Worm (Caenorhabditis elegans) whole organism, young adult: Measurements from ENCODE around the gene R148.5.

ENCODE experiments used
- B0019.2 ChIP-seq: fragments of 200-800 bp; sonication (Bioruptor generic); conservative IDR thresholded peaks from 2 replicates; pipeline ENCODE4 v1.3.6; 2022; ENCODE audit warnings: missing genetic modification reagents, missing genetic modification characterization, missing compliant biosample characterization
- B0261.1 ChIP-seq: sonication (generic microtip); optimal IDR thresholded peaks from 2 replicates; lab custom pipeline; 2016; ENCODE audit warnings: mild to moderate bottlenecking, missing genetic modification characterization, moderate library complexity, missing compliant biosample characterization
- C06A6.2 ChIP-seq: fragments of 200-800 bp; sonication (Bioruptor generic); conservative IDR thresholded peaks from 2 replicates; pipeline ENCODE4 v1.3.6; 2022; ENCODE audit warnings: missing genetic modification characterization, missing compliant biosample characterization
- D2030.7 ChIP-seq: fragments of 200-800 bp; sonication (Bioruptor generic); IDR thresholded peaks from 2 replicates; pipeline ENCODE4 v1.3.6; 2022; ENCODE audit warnings: missing genetic modification reagents, missing genetic modification characterization, missing compliant biosample characterization
- F22D6.2 ChIP-seq: sonication (generic microtip); optimal IDR thresholded peaks from 2 replicates; lab custom pipeline; 2016; ENCODE audit warnings: mild to moderate bottlenecking, missing genetic modification characterization, missing compliant biosample characterization
- F33H1.4 ChIP-seq: fragments of 200-800 bp; sonication (Bioruptor generic); IDR thresholded peaks from 2 replicates; pipeline ENCODE4 v1.3.6; 2022; ENCODE audit warnings: missing genetic modification reagents, missing genetic modification characterization, missing compliant biosample characterization
- F49E8.2 ChIP-seq: sonication (generic microtip); optimal IDR thresholded peaks from 3 replicates; lab custom pipeline; 2017; ENCODE audit warnings: missing genetic modification characterization, mild to moderate bottlenecking, missing compliant biosample characterization, antibody characterized with exemption, moderate library complexity; ENCODE audit not compliant: insufficient read depth
- K11D2.4 ChIP-seq: fragments of 200-800 bp; sonication (Bioruptor generic); IDR thresholded peaks from 2 replicates; pipeline ENCODE4 v1.3.6; 2022; ENCODE audit warnings: missing genetic modification reagents, missing genetic modification characterization, missing compliant biosample characterization
- Y53F4B.3 ChIP-seq: fragments of 200-800 bp; sonication (Bioruptor generic); IDR thresholded peaks from 2 replicates; pipeline ENCODE4 v1.3.6; 2022; ENCODE audit warnings: missing genetic modification reagents, missing genetic modification characterization, missing compliant biosample characterization
- Y56A3A.18 ChIP-seq: fragments of 200-800 bp; sonication (Bioruptor generic); IDR thresholded peaks from 2 replicates; pipeline ENCODE4 v1.3.6; 2022; ENCODE audit warnings: missing genetic modification reagents, missing genetic modification characterization, missing compliant biosample characterization
- Y95B8A.8 ChIP-seq: fragments of 200-800 bp; sonication (Bioruptor generic); IDR thresholded peaks from 2 replicates; pipeline ENCODE4 v1.3.6; 2022; ENCODE audit warnings: missing genetic modification reagents, missing genetic modification characterization, missing compliant biosample characterization
- aptf-2 ChIP-seq: fragments of 200-800 bp; sonication (Bioruptor generic); conservative IDR thresholded peaks from 2 replicates; pipeline ENCODE4 v1.3.6; 2022; ENCODE audit warnings: missing genetic modification reagents, missing genetic modification characterization, missing compliant biosample characterization
- aptf-3 ChIP-seq: fragments of 200-800 bp; sonication (Bioruptor generic); IDR thresholded peaks from 2 replicates; pipeline ENCODE4 v1.3.6; 2022; ENCODE audit warnings: missing genetic modification characterization, missing compliant biosample characterization
- attf-3 ChIP-seq: fragments of 200-800 bp; sonication (Bioruptor generic); conservative IDR thresholded peaks from 2 replicates; pipeline ENCODE4 v1.3.6; 2022; ENCODE audit warnings: missing genetic modification reagents, missing genetic modification characterization, missing compliant biosample characterization
- bed-1 ChIP-seq: fragments of 200-800 bp; sonication (Bioruptor generic); IDR thresholded peaks from 2 replicates; pipeline ENCODE4 v1.3.6; 2022; ENCODE audit warnings: missing genetic modification reagents, missing genetic modification characterization, missing compliant biosample characterization
- cebp-1 ChIP-seq, 2 experiments: fragments of 200-800 bp in 1 of 2; sonication (Bioruptor generic) in 1 of 2; sonication (generic microtip) in 1 of 2; IDR thresholded peaks in 1 of 2; optimal IDR thresholded peaks in 1 of 2; 2 replicates each; pipeline versions ENCODE4 v1.3.6 to Lab custom; 2017 to 2022; ENCODE audit warnings: missing compliant biosample characterization in 2 of 2, missing genetic modification characterization in 2 of 2, mild to moderate bottlenecking in 1 of 2, missing genetic modification reagents in 1 of 2, moderate library complexity in 1 of 2
- cebp-2 ChIP-seq: fragments of 200-800 bp; sonication (Bioruptor generic); IDR thresholded peaks from 2 replicates; pipeline ENCODE4 v1.3.6; 2022; ENCODE audit warnings: missing genetic modification characterization, missing compliant biosample characterization
- ceh-91 ChIP-seq: fragments of 200-800 bp; sonication (Bioruptor generic); IDR thresholded peaks from 2 replicates; pipeline ENCODE4 v1.3.6; 2022; ENCODE audit warnings: missing genetic modification reagents, missing genetic modification characterization, missing compliant biosample characterization
- die-1 ChIP-seq: sonication (generic microtip); optimal IDR thresholded peaks from 2 replicates; lab custom pipeline; 2016; ENCODE audit warnings: missing genotype, mild to moderate bottlenecking, missing genetic modification characterization, missing compliant biosample characterization
- dox-1 ChIP-seq: fragments of 200-800 bp; sonication (Bioruptor generic); IDR thresholded peaks from 2 replicates; pipeline ENCODE4 v1.3.6; 2022; ENCODE audit warnings: missing genetic modification reagents, missing genetic modification characterization, missing compliant biosample characterization
- dpl-1 ChIP-seq: fragments of 150-350 bp; optimal IDR thresholded peaks from 2 replicates; lab custom pipeline; 2014; ENCODE audit warnings: missing biosample characterization, missing genetic modification reagents, missing genetic modification characterization
- efl-1 ChIP-seq: fragments of 150-350 bp; optimal IDR thresholded peaks from 2 replicates; lab custom pipeline; 2014; ENCODE audit warnings: missing biosample characterization, missing genetic modification reagents, missing genetic modification characterization
- egl-44 ChIP-seq: fragments of 200-800 bp; sonication (Bioruptor generic); IDR thresholded peaks from 2 replicates; pipeline ENCODE4 v1.3.6; 2022; ENCODE audit warnings: missing genetic modification reagents, missing genetic modification characterization, missing compliant biosample characterization
- ekl-4 ChIP-seq: fragments of 200-800 bp; sonication (Bioruptor generic); IDR thresholded peaks from 2 replicates; pipeline ENCODE4 v1.3.6; 2022; ENCODE audit warnings: missing genetic modification reagents, missing genetic modification characterization, missing compliant biosample characterization
- him-1 ChIP-seq: sonication (generic microtip); optimal IDR thresholded peaks from 2 replicates; lab custom pipeline; 2016; ENCODE audit warnings: missing genotype, missing genetic modification reagents, missing genetic modification characterization, missing compliant biosample characterization
- hmg-1.2 ChIP-seq: fragments of 200-800 bp; sonication (Bioruptor generic); IDR thresholded peaks from 2 replicates; pipeline ENCODE4 v1.3.6; 2022; ENCODE audit warnings: missing genetic modification reagents, missing genetic modification characterization, missing compliant biosample characterization
- lin-54 ChIP-seq: fragments of 200-800 bp; sonication (Bioruptor generic); optimal IDR thresholded peaks from 2 replicates; lab custom pipeline; 2018; ENCODE audit warnings: mild to moderate bottlenecking, missing genetic modification characterization, missing compliant biosample characterization
- lsl-1 ChIP-seq: fragments of 200-800 bp; sonication (Bioruptor generic); optimal IDR thresholded peaks from 2 replicates; lab custom pipeline; 2018; ENCODE audit warnings: mild to moderate bottlenecking, missing genetic modification characterization, moderate library complexity, missing compliant biosample characterization
- madf-3 ChIP-seq: fragments of 200-800 bp; sonication (Bioruptor generic); IDR thresholded peaks from 2 replicates; pipeline ENCODE4 v1.3.6; 2022; ENCODE audit warnings: missing genetic modification reagents, missing genetic modification characterization, missing compliant biosample characterization
- madf-6 ChIP-seq: fragments of 200-800 bp; sonication (Bioruptor generic); IDR thresholded peaks from 2 replicates; pipeline ENCODE4 v1.3.6; 2022; ENCODE audit warnings: missing genetic modification reagents, missing genetic modification characterization, missing compliant biosample characterization
- mxl-1 ChIP-seq: sonication (generic microtip); optimal IDR thresholded peaks from 2 replicates; lab custom pipeline; 2016; ENCODE audit warnings: missing genetic modification characterization, missing compliant biosample characterization
- nfya-2 ChIP-seq: fragments of 200-800 bp; sonication (Bioruptor generic); IDR thresholded peaks from 2 replicates; pipeline ENCODE4 v1.3.6; 2022; ENCODE audit warnings: missing genetic modification reagents, missing genetic modification characterization, missing compliant biosample characterization
- nhr-80 ChIP-seq: sonication (generic microtip); optimal IDR thresholded peaks from 2 replicates; lab custom pipeline; 2016; ENCODE audit warnings: missing genetic modification characterization, missing compliant biosample characterization
- pbrm-1 ChIP-seq: fragments of 200-800 bp; sonication (Bioruptor generic); IDR thresholded peaks from 2 replicates; pipeline ENCODE4 v1.3.6; 2022; ENCODE audit warnings: missing genetic modification reagents, missing genetic modification characterization, missing compliant biosample characterization
- pha-4 ChIP-seq: fragments of 150-350 bp; sonication (generic microtip); optimal IDR thresholded peaks from 2 replicates; lab custom pipeline; 2014; ENCODE audit warnings: missing biosample characterization, missing genetic modification reagents, missing genetic modification characterization
- rcor-1 ChIP-seq: fragments of 200-800 bp; sonication (Bioruptor generic); IDR thresholded peaks from 2 replicates; pipeline ENCODE4 v1.3.6; 2022; ENCODE audit warnings: missing genetic modification reagents, missing genetic modification characterization, missing compliant biosample characterization
- rec-8 ChIP-seq, 2 experiments: sonication (generic microtip); optimal IDR thresholded peaks; 2 replicates each; lab custom pipeline; 2016; ENCODE audit warnings: mild to moderate bottlenecking in 2 of 2, missing genetic modification characterization in 2 of 2, missing genetic modification reagents in 2 of 2, missing genotype in 2 of 2, missing biosample characterization in 1 of 2, missing compliant biosample characterization in 1 of 2, moderate library complexity in 1 of 2
- sdz-38 ChIP-seq: sonication (generic microtip); optimal IDR thresholded peaks from 2 replicates; lab custom pipeline; 2016; ENCODE audit warnings: missing genotype, missing genetic modification characterization, missing compliant biosample characterization
- snpc-1.1 ChIP-seq: sonication (generic microtip); optimal IDR thresholded peaks from 2 replicates; lab custom pipeline; 2017; ENCODE audit warnings: missing genetic modification characterization, mild to moderate bottlenecking, missing compliant biosample characterization, antibody characterized with exemption, moderate library complexity, missing genotype, missing genetic modification reagents; ENCODE audit not compliant: insufficient read depth
- snpc-1.3 ChIP-seq: sonication (generic microtip); optimal IDR thresholded peaks from 2 replicates; lab custom pipeline; 2017; ENCODE audit warnings: missing genetic modification characterization, mild to moderate bottlenecking, missing compliant biosample characterization, antibody characterized with exemption, moderate library complexity, missing genotype, missing genetic modification reagents; ENCODE audit not compliant: insufficient read depth
- snpc-3.4 ChIP-seq: sonication (generic microtip); optimal IDR thresholded peaks from 2 replicates; lab custom pipeline; 2017; ENCODE audit warnings: missing genetic modification characterization, mild to moderate bottlenecking, missing compliant biosample characterization, antibody characterized with exemption, moderate library complexity, missing genotype, missing genetic modification reagents
- snpc-4 ChIP-seq, 5 experiments: fragments of 150-350 bp in 1 of 5; sonication (generic microtip) in 4 of 5; optimal IDR thresholded peaks; 2 replicates each; lab custom pipeline; 2014 to 2018; ENCODE audit warnings: missing genetic modification characterization in 5 of 5, missing biosample characterization in 3 of 5, antibody characterized with exemption in 2 of 5, mild to moderate bottlenecking in 2 of 5, missing compliant biosample characterization in 2 of 5, missing genotype in 2 of 5, moderate library complexity in 2 of 5, missing genetic modification reagents in 1 of 5
- unc-62 ChIP-seq: fragments of 150-350 bp; optimal IDR thresholded peaks from 2 replicates; lab custom pipeline; 2014; ENCODE audit warnings: missing biosample characterization, missing genetic modification reagents, missing genetic modification characterization
- zfh-2 ChIP-seq: fragments of 200-800 bp; sonication (Bioruptor generic); conservative IDR thresholded peaks from 2 replicates; pipeline ENCODE4 v1.3.6; 2022; ENCODE audit warnings: missing genetic modification reagents, missing genetic modification characterization, missing compliant biosample characterization
- ztf-18 ChIP-seq: sonication (generic microtip); optimal IDR thresholded peaks from 2 replicates; lab custom pipeline; 2016; ENCODE audit warnings: missing genotype, mild to moderate bottlenecking, missing genetic modification characterization, missing compliant biosample characterization

Gene R148.5

ce11 chrIII:3171382-3171781 is 5.9 kb downstream of the R148.5 start, which contains the start of gene R148.4 (continued):
- peak; percentile 97 for TF ChIP-seq F33H1.4
- TF ChIP-seq madf-6 = peak; percentile 95
- peak; percentile 98 for TF ChIP-seq lsl-1 (GFP tag; lab: Kevin White, UChicago)
- TF ChIP-seq Y95B8A.8 (GFP tag; lab: Robert Waterston, UW) = no peak
- peak; percentile 58 for TF ChIP-seq snpc-3.4 (tag; lab: Kevin White, UChicago)
- TF ChIP-seq zfh-2 (GFP tag; lab: Robert Waterston, UW) = no peak
- peak; percentile 61; the same call in 1 of the 2 replicates for TF ChIP-seq pbrm-1
- TF ChIP-seq hmg-1.2 (GFP tag; lab: Robert Waterston, UW) = peak; percentile 50
- peak; percentile 88 for TF ChIP-seq ceh-91 (GFP tag; lab: Robert Waterston, UW)
- TF ChIP-seq dox-1 (GFP tag; lab: Robert Waterston, UW) = peak; percentile 73
- TF ChIP-seq rcor-1 (GFP tag; lab: Robert Waterston, UW) = 0 out of 2 replicates have a peak, but pooled peaks have one; percentile 25
- TF ChIP-seq nfya-2 (GFP tag; lab: Robert Waterston, UW) = no peak
- peak; percentile 51 for TF ChIP-seq dpl-1 (GFP tag; lab: Kevin White, UChicago)

DNA sequence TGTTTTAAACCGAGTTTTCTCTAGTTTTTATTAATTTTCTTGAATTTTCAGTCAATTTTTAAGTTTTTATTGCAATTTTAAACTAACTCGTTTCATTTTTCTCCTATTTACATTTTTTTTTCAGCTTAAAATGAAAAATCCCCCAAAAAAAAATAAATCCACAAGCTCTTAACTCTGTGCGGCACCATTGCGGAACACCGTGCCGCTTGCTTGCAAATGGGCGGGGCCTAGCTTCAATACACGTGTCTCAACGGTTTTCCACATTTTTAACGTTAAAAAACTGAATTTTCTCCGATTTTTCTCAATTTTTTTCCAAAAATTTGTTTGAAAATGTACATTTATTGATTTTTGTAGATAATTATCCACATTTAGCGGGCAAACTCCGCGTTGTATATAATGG is 9.5 kb downstream of the R148.5 start, which contains the start of gene R148.3:
Gene R148.3 (plus strand): TSS at position 347 of the 400 bp plus-strand sequence.
- TF ChIP-seq nhr-80 (no peak), ekl-4 (GFP tag; lab: Robert Waterston, UW) (no peak), lin-54 (GFP tag; lab: Kevin White, UChicago) (no peak), snpc-4 (GFP tag; optimal IDR thresholded peaks at IDR 0.05; lab: Kevin White, UChicago) (no peak), snpc-4 (tag; optimal IDR thresholded peaks at IDR 0.05; lab: Kevin White, UChicago) (peak in 2 of 4 experiments; percentile 22 to 29), cebp-2 (GFP tag; lab: Robert Waterston, UW) (no peak), nfya-2 (GFP tag; lab: Robert Waterston, UW) (no peak), unc-62 (GFP tag; lab: Kevin White, UChicago) (no peak), D2030.7 (GFP tag; lab: Robert Waterston, UW) (no peak), madf-3 (GFP tag; lab: Robert Waterston, UW) (no peak), madf-6 (peak; percentile 65), snpc-1.1 (tag; lab: Kevin White, UChicago) (peak; percentile 47), him-1 (tag; lab: Kevin White, UChicago) (no peak), snpc-1.3 (tag; lab: Kevin White, UChicago) (peak; percentile 81), B0261.1 (tag; lab: Kevin White, UChicago) (no peak), K11D2.4 (GFP tag; lab: Robert Waterston, UW) (0 out of 2 replicates have a peak, but pooled peaks have one; percentile 16), cebp-1 (GFP tag; IDR thresholded peaks at IDR 0.05; lab: Robert Waterston, UW) (no peak), cebp-1 (tag; optimal IDR thresholded peaks at IDR 0.05; lab: Kevin White, UChicago) (peak; percentile 38), efl-1 (GFP tag; lab: Kevin White, UChicago) (no peak), pha-4 (no peak), ztf-18 (tag; lab: Kevin White, UChicago) (peak; percentile 73), rec-8 (tag; optimal IDR thresholded peaks at IDR 0.05; lab: Kevin White, UChicago) (no peak), F49E8.2 (tag; lab: Kevin White, UChicago) (peak; percentile 41), F22D6.2 (tag; lab: Kevin White, UChicago) (no peak), aptf-3 (GFP tag; lab: Robert Waterston, UW) (no peak), sdz-38 (no peak), C06A6.2 (GFP tag; lab: Robert Waterston, UW) (peak; percentile 75), B0019.2 (GFP tag; lab: Robert Waterston, UW) (0 out of 2 replicates have a peak, but pooled peaks have one; percentile 30), Y56A3A.18 (GFP tag; lab: Robert Waterston, UW) (no peak), Y53F4B.3 (GFP tag; lab: Robert Waterston, UW) (no peak), egl-44 (GFP tag; lab: Robert Waterston, UW) (no peak), aptf-2 (GFP tag; lab: Robert Waterston, UW) (no peak), mxl-1 (no peak), die-1 (tag; lab: Kevin White, UChicago) (no peak), bed-1 (GFP tag; lab: Robert Waterston, UW) (no peak), attf-3 (GFP tag; lab: Robert Waterston, UW) (no peak)
